Worm (Caenorhabditis elegans): ENCODE measurements around the gene K09E2.3.

- no peak for TF ChIP-seq hmg-4 (GFP tag; optimal IDR thresholded peaks at IDR 0.05)
- TF ChIP-seq aly-1 (tag; optimal IDR thresholded peaks at IDR 0.05) = no peak
- TF ChIP-seq ets-7 (tag; optimal IDR thresholded peaks at IDR 0.05) = no peak
- TF ChIP-seq ama-1 (optimal IDR thresholded peaks at IDR 0.05) = no peak
- 0 out of 2 replicates have a peak, but pooled peaks have one; percentile 47 for TF ChIP-seq flt-1 (GFP tag; IDR thresholded peaks at IDR 0.05)
- no peak for TF ChIP-seq F13C5.2 (tag; optimal IDR thresholded peaks at IDR 0.05)
- no peak for TF ChIP-seq hmbx-1 (tag; optimal IDR thresholded peaks at IDR 0.05)
- peak; percentile 62; the same call in 1 of the 2 replicates for TF ChIP-seq tbx-11 (GFP tag; IDR thresholded peaks at IDR 0.05)
Observed at ce11 chrX:8640654-8641053, 32.2 kb upstream of the K09E2.3 start.
